Fruit fly (Drosophila melanogaster) whole organism, embryonic: ENCODE data around the gene CG12662.
A peak's percentile ranks its signal among the peaks of the same experiment; 100 is the strongest.

Experiments
- Asciz ChIP-seq: fragments of 200-800 bp; sonication (Bioruptor generic); optimal IDR thresholded peaks from 2 replicates; lab custom pipeline; 2017; ENCODE audit warnings: missing biosample characterization, mild to moderate bottlenecking, missing genetic modification characterization, missing genetic modification reagents
- B-H2 ChIP-seq: fragments of 200-800 bp; sonication (Bioruptor generic); optimal IDR thresholded peaks from 2 replicates; lab custom pipeline; 2018; ENCODE audit warnings: missing biosample characterization, mild to moderate bottlenecking, missing genetic modification characterization
- BEAF-32 ChIP-seq: fragments of 200-800 bp; sonication (Bioruptor generic); optimal IDR thresholded peaks from 3 replicates; lab custom pipeline; 2017; ENCODE audit warnings: missing biosample characterization, missing genetic modification characterization, mild to moderate bottlenecking, moderate library complexity, missing genetic modification reagents
- CG10462 ChIP-seq: fragments of 200-800 bp; sonication (Bioruptor generic); optimal IDR thresholded peaks from 2 replicates; lab custom pipeline; 2016; ENCODE audit warnings: missing biosample characterization, missing genetic modification characterization
- CG11085 ChIP-seq: fragments of 200-800 bp; sonication (Bioruptor generic); IDR thresholded peaks from 2 replicates; pipeline ENCODE4 v1.3.6; 2022; ENCODE audit warnings: missing biosample characterization, missing genetic modification characterization
- CG11695 ChIP-seq: fragments of 200-800 bp; sonication (Bioruptor generic); IDR thresholded peaks from 3 replicates; pipeline ENCODE4 v1.3.6; 2022; ENCODE audit warnings: missing biosample characterization, missing genetic modification characterization
- CG12155 ChIP-seq: fragments of 200-800 bp; sonication (Bioruptor generic); optimal IDR thresholded peaks from 3 replicates; lab custom pipeline; 2016; ENCODE audit warnings: missing biosample characterization, missing genetic modification characterization
- CG15073 ChIP-seq: fragments of 200-800 bp; sonication (Bioruptor generic); optimal IDR thresholded peaks from 2 replicates; lab custom pipeline; 2016; ENCODE audit warnings: missing biosample characterization, missing genetic modification characterization
- CG1603 ChIP-seq: fragments of 200-800 bp; sonication (Bioruptor generic); optimal IDR thresholded peaks from 2 replicates; lab custom pipeline; 2019; ENCODE audit warnings: missing biosample characterization, mild to moderate bottlenecking, missing genetic modification characterization, moderate library complexity
- CG17385 ChIP-seq: fragments of 200-800 bp; sonication (Bioruptor generic); optimal IDR thresholded peaks from 3 replicates; lab custom pipeline; 2018; ENCODE audit warnings: missing biosample characterization, mild to moderate bottlenecking, missing genetic modification characterization
- CG17612 ChIP-seq: fragments of 200-800 bp; sonication (Bioruptor generic); IDR thresholded peaks from 2 replicates; pipeline ENCODE4 v1.3.6; 2022; ENCODE audit warnings: missing biosample characterization, missing genetic modification characterization
- CG34376 ChIP-seq: fragments of 200-800 bp; sonication (Bioruptor generic); optimal IDR thresholded peaks from 2 replicates; lab custom pipeline; 2018; ENCODE audit warnings: missing biosample characterization, mild to moderate bottlenecking, missing genetic modification characterization
- CG3847 ChIP-seq: fragments of 200-800 bp; sonication (Bioruptor generic); IDR thresholded peaks from 2 replicates; pipeline ENCODE4 v1.3.6; 2022; ENCODE audit warnings: missing biosample characterization, missing genetic modification characterization
- CG4820 ChIP-seq: fragments of 200-800 bp; sonication (Bioruptor generic); optimal IDR thresholded peaks from 3 replicates; lab custom pipeline; 2016; ENCODE audit warnings: missing biosample characterization, missing genetic modification characterization
- CG6654 ChIP-seq: fragments of 200-800 bp; sonication (Bioruptor generic); optimal IDR thresholded peaks from 2 replicates; lab custom pipeline; 2017; ENCODE audit warnings: missing biosample characterization, mild to moderate bottlenecking, missing genetic modification characterization
- CG6791 ChIP-seq: fragments of 200-800 bp; sonication (Bioruptor generic); IDR thresholded peaks from 3 replicates; pipeline ENCODE4 v1.3.6; 2022; ENCODE audit warnings: missing biosample characterization, missing genetic modification characterization; ENCODE audit not compliant: partially characterized antibody
- CG6813 ChIP-seq: fragments of 200-800 bp; sonication (Bioruptor generic); optimal IDR thresholded peaks from 2 replicates; lab custom pipeline; 2017; ENCODE audit warnings: missing biosample characterization, missing genetic modification characterization, mild to moderate bottlenecking, moderate library complexity, missing genetic modification reagents
- CG7372 ChIP-seq: fragments of 200-800 bp; sonication (Bioruptor generic); IDR thresholded peaks from 2 replicates; pipeline ENCODE4 v1.3.6; 2022; ENCODE audit warnings: missing biosample characterization, missing genetic modification characterization
- CG7928 ChIP-seq: fragments of 200-800 bp; sonication (Bioruptor generic); optimal IDR thresholded peaks from 2 replicates; lab custom pipeline; 2017; ENCODE audit warnings: missing biosample characterization, mild to moderate bottlenecking, missing genetic modification characterization
- CrebB ChIP-seq: fragments of 200-800 bp; sonication (Bioruptor generic); optimal IDR thresholded peaks from 3 replicates; lab custom pipeline; 2018; ENCODE audit warnings: missing biosample characterization, mild to moderate bottlenecking, missing genetic modification characterization
- E2f1 ChIP-seq: fragments of 200-800 bp; sonication (Bioruptor generic); IDR thresholded peaks from 2 replicates; pipeline ENCODE4 v1.3.6; 2022; ENCODE audit warnings: missing biosample characterization, missing genetic modification characterization
- E2f2 ChIP-seq: fragments of 200-800 bp; sonication (Bioruptor generic); IDR thresholded peaks from 2 replicates; pipeline ENCODE4 v1.3.6; 2022; ENCODE audit warnings: missing biosample characterization, missing genetic modification characterization
- HLH4C ChIP-seq: fragments of 200-800 bp; sonication (Bioruptor generic); IDR thresholded peaks from 3 replicates; pipeline ENCODE4 v1.3.6; 2022; ENCODE audit warnings: missing biosample characterization, missing genetic modification characterization; ENCODE audit not compliant: partially characterized antibody
- HLH54F ChIP-seq: fragments of 200-800 bp; sonication (Bioruptor generic); optimal IDR thresholded peaks from 3 replicates; lab custom pipeline; 2016; ENCODE audit warnings: missing biosample characterization, missing genetic modification characterization
- Hr3 ChIP-seq: fragments of 200-800 bp; sonication (Bioruptor generic); optimal IDR thresholded peaks from 3 replicates; lab custom pipeline; 2016; ENCODE audit warnings: missing biosample characterization, missing genetic modification characterization
- NFAT ChIP-seq: fragments of 200-800 bp; sonication (Bioruptor generic); IDR thresholded peaks from 2 replicates; pipeline ENCODE4 v1.3.6; 2022; ENCODE audit warnings: missing biosample characterization, missing genetic modification characterization
- Poxn ChIP-seq: fragments of 200-800 bp; sonication (Bioruptor generic); IDR thresholded peaks from 2 replicates; pipeline ENCODE4 v1.3.6; 2022; ENCODE audit warnings: missing biosample characterization, missing genetic modification characterization
- Side ChIP-seq: fragments of 200-800 bp; sonication (Bioruptor generic); optimal IDR thresholded peaks from 2 replicates; lab custom pipeline; 2016; ENCODE audit warnings: missing biosample characterization, missing genetic modification characterization
- Sox100B ChIP-seq: fragments of 200-800 bp; sonication (Bioruptor generic); optimal IDR thresholded peaks from 3 replicates; lab custom pipeline; 2018; ENCODE audit warnings: missing biosample characterization, mild to moderate bottlenecking, missing genetic modification characterization
- TFAM ChIP-seq: fragments of 200-800 bp; sonication (Bioruptor generic); optimal IDR thresholded peaks from 2 replicates; lab custom pipeline; 2017; ENCODE audit warnings: missing biosample characterization, missing genetic modification characterization, inconsistent platforms
- Trl ChIP-seq, 3 experiments: fragments of >200 bp in 2 of 3; fragments of 200-800 bp in 1 of 3; sonication (Bioruptor generic) in 1 of 3; optimal IDR thresholded peaks; 2 replicates in 1 of 3; 3 replicates in 2 of 3; lab custom pipeline; 2016 to 2017; ENCODE audit warnings: missing biosample characterization in 1 of 3, missing genetic modification characterization in 1 of 3
- abd-A ChIP-seq: fragments of 200-800 bp; sonication (Bioruptor generic); optimal IDR thresholded peaks from 3 replicates; lab custom pipeline; 2019; ENCODE audit warnings: missing biosample characterization, mild to moderate bottlenecking, missing genetic modification characterization, moderate library complexity
- aop ChIP-seq: fragments of 200-800 bp; sonication (Bioruptor generic); IDR thresholded peaks from 2 replicates; pipeline ENCODE4 v1.3.6; 2022; ENCODE audit warnings: missing biosample characterization, missing genetic modification characterization
- caup ChIP-seq: fragments of 200-800 bp; sonication (Bioruptor generic); optimal IDR thresholded peaks from 3 replicates; lab custom pipeline; 2017; ENCODE audit warnings: missing biosample characterization, mild to moderate bottlenecking, missing genetic modification characterization, moderate library complexity; ENCODE audit not compliant: severe bottlenecking
- cwo ChIP-seq: fragments of 200-800 bp; sonication (Bioruptor generic); optimal IDR thresholded peaks from 3 replicates; lab custom pipeline; 2017; ENCODE audit warnings: missing biosample characterization, missing genetic modification characterization, mild to moderate bottlenecking, moderate library complexity, missing genetic modification reagents
- danr ChIP-seq: fragments of 200-800 bp; sonication (Bioruptor generic); IDR thresholded peaks from 2 replicates; pipeline ENCODE4 v1.3.6; 2022; ENCODE audit warnings: missing biosample characterization, missing genetic modification characterization
- dmrt99B ChIP-seq: fragments of 200-800 bp; sonication (Bioruptor generic); optimal IDR thresholded peaks from 2 replicates; lab custom pipeline; 2018; ENCODE audit warnings: missing biosample characterization, mild to moderate bottlenecking, missing genetic modification characterization, moderate library complexity
- emc ChIP-seq: fragments of 200-800 bp; sonication (Bioruptor generic); optimal IDR thresholded peaks from 2 replicates; lab custom pipeline; 2016; ENCODE audit warnings: missing biosample characterization, missing genetic modification characterization
- eve ChIP-seq, 2 experiments: fragments of >200 bp; optimal IDR thresholded peaks; 2 replicates each; lab custom pipeline; 2017; ENCODE audit warnings: missing biosample characterization in 2 of 2, missing genetic modification characterization in 2 of 2
- fd3F ChIP-seq: fragments of 200-800 bp; sonication (Bioruptor generic); optimal IDR thresholded peaks from 2 replicates; lab custom pipeline; 2018; ENCODE audit warnings: missing biosample characterization, mild to moderate bottlenecking, missing genetic modification characterization, moderate library complexity
- fd96Cb ChIP-seq: fragments of 200-800 bp; sonication (Bioruptor generic); optimal IDR thresholded peaks from 2 replicates; lab custom pipeline; 2018; ENCODE audit warnings: missing biosample characterization, mild to moderate bottlenecking, missing genetic modification characterization, moderate library complexity
- fu2 ChIP-seq: fragments of 200-800 bp; sonication (Bioruptor generic); optimal IDR thresholded peaks from 2 replicates; lab custom pipeline; 2016; ENCODE audit warnings: missing biosample characterization, missing genetic modification characterization
- hb ChIP-seq: fragments of 200-800 bp; sonication (Bioruptor generic); IDR thresholded peaks from 3 replicates; pipeline ENCODE4 v1.3.6; 2022; ENCODE audit warnings: missing biosample characterization, missing genetic modification characterization; ENCODE audit not compliant: partially characterized antibody
- mam ChIP-seq: fragments of 200-800 bp; sonication (Bioruptor generic); optimal IDR thresholded peaks from 3 replicates; lab custom pipeline; 2016; ENCODE audit warnings: missing biosample characterization, missing genetic modification characterization
- pan ChIP-seq, 4 experiments: fragments of >200 bp in 3 of 4; fragments of 200-800 bp in 1 of 4; sonication (Bioruptor generic) in 1 of 4; optimal IDR thresholded peaks in 3 of 4; IDR thresholded peaks in 1 of 4; 2 replicates each; pipeline versions ENCODE4 v1.3.6 to Lab custom; 2017 to 2022; ENCODE audit warnings: missing biosample characterization in 2 of 4, missing genetic modification characterization in 2 of 4, mixed read lengths in 1 of 4
- pum ChIP-seq: fragments of 200-800 bp; sonication (Bioruptor generic); optimal IDR thresholded peaks from 2 replicates; lab custom pipeline; 2016; ENCODE audit warnings: missing biosample characterization, missing genetic modification characterization
- sima ChIP-seq: fragments of 200-800 bp; sonication (Bioruptor generic); optimal IDR thresholded peaks from 2 replicates; lab custom pipeline; 2016; ENCODE audit warnings: missing biosample characterization, missing genetic modification characterization
- sisA ChIP-seq: fragments of 200-800 bp; sonication (Bioruptor generic); IDR thresholded peaks from 2 replicates; pipeline ENCODE4 v1.3.6; 2022; ENCODE audit warnings: missing biosample characterization, missing genetic modification characterization
- tin ChIP-seq: fragments of 200-800 bp; sonication (Bioruptor generic); optimal IDR thresholded peaks from 3 replicates; lab custom pipeline; 2016; ENCODE audit warnings: missing biosample characterization, missing genetic modification characterization
- yki ChIP-seq: fragments of >200 bp; optimal IDR thresholded peaks from 3 replicates; lab custom pipeline; 2018

Gene CG12662

DNA sequence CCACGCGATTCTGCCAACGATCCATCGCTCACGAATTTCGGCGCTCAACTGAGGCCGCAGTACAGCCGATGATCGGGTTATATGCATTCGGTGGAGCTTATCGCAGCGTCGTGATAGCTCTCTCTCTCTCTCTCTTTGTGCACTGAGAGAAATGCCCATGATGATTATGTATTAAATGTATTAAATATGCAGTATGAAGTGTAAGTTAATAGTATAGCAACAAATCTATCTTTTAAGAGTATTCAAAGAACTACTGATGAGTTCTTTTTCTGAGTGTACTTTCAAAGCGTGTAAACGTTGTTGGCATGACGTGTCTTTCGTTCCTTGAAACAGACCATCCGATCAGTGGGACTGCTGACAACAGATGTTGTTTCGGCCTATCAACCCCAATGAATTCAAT is 10.0 kb downstream of the CG12662 start, which contains the start of gene CG10962 (continued):
- TF ChIP-seq CG11695 (GFP tag; lab: Robert Waterston, UW) (peak; percentile 72; the same call in 2 of the 3 replicates), CG6791 (no peak), CG7928 (GFP tag; lab: Kevin White, UChicago) (no peak), fu2 (GFP tag; lab: Kevin White, UChicago) (peak; percentile 23), mam (GFP tag; lab: Kevin White, UChicago) (peak; percentile 71), pan (optimal IDR thresholded peaks at IDR 0.05; lab: Kevin White, UChicago) (no peak), pan (GFP tag; optimal IDR thresholded peaks at IDR 0.05 in 1 of 2, IDR thresholded peaks at IDR 0.05 in 1 of 2) (peak in 1 of 2 experiments; percentile 63), sima (GFP tag; lab: Kevin White, UChicago) (no peak), yki (lab: Kevin White, UChicago) (no peak), CG11085 (peak; percentile 58), NFAT (GFP tag; lab: Robert Waterston, UW) (peak; percentile 75), CG6813 (peak; percentile 32), tin (GFP tag; lab: Kevin White, UChicago) (peak; percentile 31), CrebB (peak; percentile 34), danr (GFP tag; lab: Robert Waterston, UW) (peak; percentile 70), dmrt99B (tag; lab: Kevin White, UChicago) (peak; percentile 80), CG34376 (GFP tag; lab: Kevin White, UChicago) (no peak), CG4820 (GFP tag; lab: Kevin White, UChicago) (peak; percentile 40), abd-A (tag; lab: Kevin White, UChicago) (no peak), pum (GFP tag; lab: Kevin White, UChicago) (peak; percentile 28), CG15073 (GFP tag; lab: Kevin White, UChicago) (no peak), fd96Cb (tag; lab: Kevin White, UChicago) (peak; percentile 48), Side (peak; percentile 51), caup (GFP tag; lab: Kevin White, UChicago) (peak; percentile 57), HLH54F (GFP tag; lab: Kevin White, UChicago) (peak; percentile 24), CG1603 (tag; lab: Kevin White, UChicago) (peak; percentile 80), CG10462 (GFP tag; lab: Kevin White, UChicago) (peak; percentile 3), fd3F (peak; percentile 29), Hr3 (GFP tag; lab: Kevin White, UChicago) (peak; percentile 43), Sox100B (GFP tag; lab: Kevin White, UChicago) (peak; percentile 22), CG17612 (GFP tag; lab: Robert Waterston, UW) (no peak), Asciz (GFP tag; lab: Kevin White, UChicago) (peak; percentile 40), CG12155 (GFP tag; lab: Kevin White, UChicago) (peak; percentile 35), CG6654 (GFP tag; lab: Kevin White, UChicago) (no peak), B-H2 (peak; percentile 62), E2f1 (GFP tag; lab: Robert Waterston, UW) (peak; percentile 77), CG17385 (GFP tag; lab: Kevin White, UChicago) (peak; percentile 60), aop (GFP tag; lab: Robert Waterston, UW) (no peak), eve (GFP tag; optimal IDR thresholded peaks at IDR 0.05; lab: Kevin White, UChicago) (peak in 1 of 2 experiments; percentile 48), E2f2 (peak; percentile 39; the same call in 1 of the 2 replicates), sisA (GFP tag; lab: Robert Waterston, UW) (peak; percentile 75), CG3847 (GFP tag; lab: Robert Waterston, UW) (no peak; the same call in 1 of the 2 replicates), BEAF-32 (no peak), Poxn (GFP tag; lab: Robert Waterston, UW) (0 out of 2 replicates have a peak, but pooled peaks have one; percentile 8), hb (GFP tag; lab: Robert Waterston, UW) (no peak), Trl (optimal IDR thresholded peaks at IDR 0.05; lab: Kevin White, UChicago) (peak; percentile 2 to 31), Trl (GFP tag; optimal IDR thresholded peaks at IDR 0.05; lab: Kevin White, UChicago) (peak; percentile 36), TFAM (GFP tag; lab: Kevin White, UChicago) (no peak), emc (GFP tag; lab: Kevin White, UChicago) (no peak), CG7372 (GFP tag; lab: Robert Waterston, UW) (peak; percentile 45), HLH4C (no peak), cwo (GFP tag; lab: Kevin White, UChicago) (peak; percentile 60)
